Fruit fly (Drosophila melanogaster) whole organism, embryonic: Measurements from ENCODE around the gene nuf.

Experiments
- Antp ChIP-seq: fragments of 200-800 bp; sonication (Bioruptor generic); optimal IDR thresholded peaks from 3 replicates; lab custom pipeline; 2016; ENCODE audit warnings: missing biosample characterization, missing genetic modification characterization
- Atf3 ChIP-seq: fragments of 200-800 bp; sonication (Bioruptor generic); optimal IDR thresholded peaks from 3 replicates; lab custom pipeline; 2016; ENCODE audit warnings: missing biosample characterization, missing genetic modification characterization
- CG11695 ChIP-seq: fragments of 200-800 bp; sonication (Bioruptor generic); IDR thresholded peaks from 3 replicates; pipeline ENCODE4 v1.3.6; 2022; ENCODE audit warnings: missing biosample characterization, missing genetic modification characterization
- CG12155 ChIP-seq: fragments of 200-800 bp; sonication (Bioruptor generic); optimal IDR thresholded peaks from 3 replicates; lab custom pipeline; 2016; ENCODE audit warnings: missing biosample characterization, missing genetic modification characterization
- CG13123 ChIP-seq: fragments of 200-800 bp; sonication (Bioruptor generic); optimal IDR thresholded peaks from 2 replicates; lab custom pipeline; 2016; ENCODE audit warnings: missing biosample characterization, missing genetic modification characterization
- CG14014 ChIP-seq: fragments of 200-800 bp; sonication (Bioruptor generic); IDR thresholded peaks from 2 replicates; pipeline ENCODE4 v1.3.6; 2022; ENCODE audit warnings: missing biosample characterization, missing genetic modification characterization
- CG15011 ChIP-seq: fragments of 200-800 bp; sonication (Bioruptor generic); optimal IDR thresholded peaks from 3 replicates; lab custom pipeline; 2018; ENCODE audit warnings: missing biosample characterization, mild to moderate bottlenecking, missing genetic modification characterization
- CG15269 ChIP-seq: fragments of 200-800 bp; sonication (Bioruptor generic); optimal IDR thresholded peaks from 2 replicates; lab custom pipeline; 2018; ENCODE audit warnings: missing biosample characterization, mild to moderate bottlenecking, missing genetic modification characterization, moderate library complexity
- CG15479 ChIP-seq: fragments of 200-800 bp; sonication (Bioruptor generic); optimal IDR thresholded peaks from 3 replicates; lab custom pipeline; 2019; ENCODE audit warnings: missing biosample characterization, mild to moderate bottlenecking, missing genetic modification characterization, moderate library complexity
- CG1647 ChIP-seq: fragments of 200-800 bp; sonication (Bioruptor generic); optimal IDR thresholded peaks from 3 replicates; lab custom pipeline; 2016; ENCODE audit warnings: missing biosample characterization, missing genetic modification characterization
- CG17328 ChIP-seq: fragments of 200-800 bp; sonication (Bioruptor generic); IDR thresholded peaks from 2 replicates; pipeline ENCODE4 v1.3.6; 2022; ENCODE audit warnings: missing biosample characterization, missing genetic modification characterization
- CG17612 ChIP-seq: fragments of 200-800 bp; sonication (Bioruptor generic); IDR thresholded peaks from 2 replicates; pipeline ENCODE4 v1.3.6; 2022; ENCODE audit warnings: missing biosample characterization, missing genetic modification characterization
- CG30431 ChIP-seq: fragments of 200-800 bp; sonication (Bioruptor generic); optimal IDR thresholded peaks from 2 replicates; lab custom pipeline; 2017; ENCODE audit warnings: missing biosample characterization, missing genetic modification characterization
- CG3407 ChIP-seq: fragments of 200-800 bp; sonication (Bioruptor generic); optimal IDR thresholded peaks from 2 replicates; lab custom pipeline; 2018; ENCODE audit warnings: missing biosample characterization, mild to moderate bottlenecking, missing genetic modification characterization
- CG6254 ChIP-seq: fragments of 200-800 bp; sonication (Bioruptor generic); optimal IDR thresholded peaks from 3 replicates; lab custom pipeline; 2017; ENCODE audit warnings: mild to moderate bottlenecking, missing biosample characterization, missing genetic modification reagents, missing genetic modification characterization
- CG6791 ChIP-seq: fragments of 200-800 bp; sonication (Bioruptor generic); IDR thresholded peaks from 3 replicates; pipeline ENCODE4 v1.3.6; 2022; ENCODE audit warnings: missing biosample characterization, missing genetic modification characterization; ENCODE audit not compliant: partially characterized antibody
- CG6854 ChIP-seq: fragments of 200-800 bp; sonication (Bioruptor generic); optimal IDR thresholded peaks from 3 replicates; lab custom pipeline; 2017; ENCODE audit warnings: missing biosample characterization, mild to moderate bottlenecking, missing genetic modification characterization
- CG8290 ChIP-seq, 3 experiments: fragments of 200-800 bp; sonication (Bioruptor generic); optimal IDR thresholded peaks; 2 replicates each; lab custom pipeline; 2016 to 2019; ENCODE audit warnings: missing biosample characterization in 3 of 3, missing genetic modification characterization in 3 of 3, mild to moderate bottlenecking in 2 of 3, moderate library complexity in 1 of 3
- CoRest ChIP-seq: fragments of 200-800 bp; sonication (Bioruptor generic); optimal IDR thresholded peaks from 3 replicates; lab custom pipeline; 2018; ENCODE audit warnings: missing biosample characterization, mild to moderate bottlenecking, missing genetic modification characterization, moderate library complexity
- Doc2 ChIP-seq: fragments of 200-800 bp; sonication (Bioruptor generic); IDR thresholded peaks from 2 replicates; pipeline ENCODE4 v1.3.6; 2022; ENCODE audit warnings: missing biosample characterization, missing genetic modification characterization
- E2f1 ChIP-seq: fragments of 200-800 bp; sonication (Bioruptor generic); IDR thresholded peaks from 2 replicates; pipeline ENCODE4 v1.3.6; 2022; ENCODE audit warnings: missing biosample characterization, missing genetic modification characterization
- Ets65A ChIP-seq: fragments of 200-800 bp; sonication (Bioruptor generic); peaks from one replicate; lab custom pipeline; 2016; ENCODE audit warnings: missing biosample characterization, missing genetic modification characterization
- Fer1 ChIP-seq: fragments of 200-800 bp; sonication (Bioruptor generic); optimal IDR thresholded peaks from 2 replicates; lab custom pipeline; 2017; ENCODE audit warnings: missing biosample characterization, mild to moderate bottlenecking, missing genetic modification characterization
- Kr ChIP-seq: fragments of 200-800 bp; sonication (Bioruptor generic); optimal IDR thresholded peaks from 2 replicates; lab custom pipeline; 2017; ENCODE audit warnings: missing biosample characterization, mild to moderate bottlenecking, missing genetic modification characterization
- Optix ChIP-seq: fragments of 200-800 bp; sonication (Bioruptor generic); IDR thresholded peaks from 3 replicates; pipeline ENCODE4 v1.3.6; 2022; ENCODE audit warnings: missing biosample characterization, missing genetic modification characterization
- Ptx1 ChIP-seq: fragments of 200-800 bp; sonication (Bioruptor generic); IDR thresholded peaks from 2 replicates; pipeline ENCODE4 v1.3.6; 2022; ENCODE audit warnings: missing biosample characterization, missing genetic modification characterization
- Scr ChIP-seq: fragments of 200-800 bp; sonication (Bioruptor generic); IDR thresholded peaks from 2 replicates; pipeline ENCODE4 v1.3.6; 2022; ENCODE audit warnings: missing biosample characterization, missing genetic modification characterization; ENCODE audit not compliant: partially characterized antibody
- Xrp1 ChIP-seq: fragments of 200-800 bp; sonication (Bioruptor generic); IDR thresholded peaks from 2 replicates; pipeline ENCODE4 v1.3.6; 2022; ENCODE audit warnings: missing biosample characterization, missing genetic modification characterization
- ap ChIP-seq: fragments of 200-800 bp; sonication (Bioruptor generic); IDR thresholded peaks from 2 replicates; pipeline ENCODE4 v1.3.6; 2022; ENCODE audit warnings: missing biosample characterization, missing genetic modification characterization
- br ChIP-seq: fragments of >200 bp; optimal IDR thresholded peaks from 2 replicates; lab custom pipeline; 2017
- cad ChIP-seq: fragments of >200 bp; optimal IDR thresholded peaks from 2 replicates; lab custom pipeline; 2017; ENCODE audit warnings: missing biosample characterization, missing genetic modification characterization
- dimm ChIP-seq: fragments of 200-800 bp; sonication (Bioruptor generic); IDR thresholded peaks from 2 replicates; pipeline ENCODE4 v1.3.6; 2022; ENCODE audit warnings: missing biosample characterization, missing genetic modification characterization
- emc ChIP-seq: fragments of 200-800 bp; sonication (Bioruptor generic); optimal IDR thresholded peaks from 2 replicates; lab custom pipeline; 2016; ENCODE audit warnings: missing biosample characterization, missing genetic modification characterization
- en ChIP-seq: fragments of 200-800 bp; sonication (Bioruptor generic); optimal IDR thresholded peaks from 2 replicates; lab custom pipeline; 2016; ENCODE audit warnings: missing biosample characterization, missing genetic modification characterization
- eyg ChIP-seq: fragments of 200-800 bp; sonication (Bioruptor generic); optimal IDR thresholded peaks from 3 replicates; lab custom pipeline; 2016; ENCODE audit warnings: missing biosample characterization, missing genetic modification characterization
- fru ChIP-seq: fragments of >200 bp; optimal IDR thresholded peaks from 2 replicates; lab custom pipeline; 2017
- fu2 ChIP-seq: fragments of 200-800 bp; sonication (Bioruptor generic); optimal IDR thresholded peaks from 2 replicates; lab custom pipeline; 2016; ENCODE audit warnings: missing biosample characterization, missing genetic modification characterization
- h ChIP-seq: fragments of >200 bp; optimal IDR thresholded peaks from 2 replicates; lab custom pipeline; 2017
- hb ChIP-seq: fragments of 200-800 bp; sonication (Bioruptor generic); IDR thresholded peaks from 3 replicates; pipeline ENCODE4 v1.3.6; 2022; ENCODE audit warnings: missing biosample characterization, missing genetic modification characterization; ENCODE audit not compliant: partially characterized antibody
- hbn ChIP-seq: fragments of 200-800 bp; sonication (Bioruptor generic); IDR thresholded peaks from 2 replicates; pipeline ENCODE4 v1.3.6; 2022; ENCODE audit warnings: missing biosample characterization, missing genetic modification characterization; ENCODE audit not compliant: partially characterized antibody
- hkb ChIP-seq, 2 experiments: fragments of 200-800 bp in 1 of 2; fragments of >200 bp in 1 of 2; sonication (Bioruptor generic) in 1 of 2; IDR thresholded peaks in 1 of 2; optimal IDR thresholded peaks in 1 of 2; 2 replicates each; pipeline versions ENCODE4 v1.3.6 to Lab custom; 2017 to 2022; ENCODE audit warnings: missing biosample characterization in 1 of 2, missing genetic modification characterization in 1 of 2
- inv ChIP-seq: fragments of 200-800 bp; sonication (Bioruptor generic); IDR thresholded peaks from 2 replicates; pipeline ENCODE4 v1.3.6; 2022; ENCODE audit warnings: missing biosample characterization, missing genetic modification characterization; ENCODE audit not compliant: partially characterized antibody
- lab ChIP-seq: fragments of 200-800 bp; sonication (Bioruptor generic); optimal IDR thresholded peaks from 3 replicates; lab custom pipeline; 2017; ENCODE audit warnings: missing biosample characterization, missing genetic modification characterization, mild to moderate bottlenecking, moderate library complexity, missing genetic modification reagents
- seq ChIP-seq: fragments of 200-800 bp; sonication (Bioruptor generic); IDR thresholded peaks from 2 replicates; pipeline ENCODE4 v1.3.6; 2022; ENCODE audit warnings: missing biosample characterization, missing genetic modification characterization
- sisA ChIP-seq: fragments of 200-800 bp; sonication (Bioruptor generic); IDR thresholded peaks from 2 replicates; pipeline ENCODE4 v1.3.6; 2022; ENCODE audit warnings: missing biosample characterization, missing genetic modification characterization
- trh ChIP-seq: fragments of 200-800 bp; sonication (Bioruptor generic); optimal IDR thresholded peaks from 2 replicates; lab custom pipeline; 2016; ENCODE audit warnings: missing biosample characterization, missing genetic modification characterization
- z ChIP-seq: fragments of 200-800 bp; sonication (Bioruptor generic); IDR thresholded peaks from 3 replicates; pipeline ENCODE4 v1.3.6; 2022; ENCODE audit warnings: missing biosample characterization, missing genetic modification characterization
- zen2 ChIP-seq: fragments of 200-800 bp; sonication (Bioruptor generic); IDR thresholded peaks from 3 replicates; pipeline ENCODE4 v1.3.6; 2022; ENCODE audit warnings: missing biosample characterization, missing genetic modification characterization; ENCODE audit not compliant: partially characterized antibody
- zf30C ChIP-seq: fragments of 200-800 bp; sonication (Bioruptor generic); optimal IDR thresholded peaks from 3 replicates; lab custom pipeline; 2018; ENCODE audit warnings: missing biosample characterization, mild to moderate bottlenecking, missing genetic modification characterization

Gene nuf

DNA sequence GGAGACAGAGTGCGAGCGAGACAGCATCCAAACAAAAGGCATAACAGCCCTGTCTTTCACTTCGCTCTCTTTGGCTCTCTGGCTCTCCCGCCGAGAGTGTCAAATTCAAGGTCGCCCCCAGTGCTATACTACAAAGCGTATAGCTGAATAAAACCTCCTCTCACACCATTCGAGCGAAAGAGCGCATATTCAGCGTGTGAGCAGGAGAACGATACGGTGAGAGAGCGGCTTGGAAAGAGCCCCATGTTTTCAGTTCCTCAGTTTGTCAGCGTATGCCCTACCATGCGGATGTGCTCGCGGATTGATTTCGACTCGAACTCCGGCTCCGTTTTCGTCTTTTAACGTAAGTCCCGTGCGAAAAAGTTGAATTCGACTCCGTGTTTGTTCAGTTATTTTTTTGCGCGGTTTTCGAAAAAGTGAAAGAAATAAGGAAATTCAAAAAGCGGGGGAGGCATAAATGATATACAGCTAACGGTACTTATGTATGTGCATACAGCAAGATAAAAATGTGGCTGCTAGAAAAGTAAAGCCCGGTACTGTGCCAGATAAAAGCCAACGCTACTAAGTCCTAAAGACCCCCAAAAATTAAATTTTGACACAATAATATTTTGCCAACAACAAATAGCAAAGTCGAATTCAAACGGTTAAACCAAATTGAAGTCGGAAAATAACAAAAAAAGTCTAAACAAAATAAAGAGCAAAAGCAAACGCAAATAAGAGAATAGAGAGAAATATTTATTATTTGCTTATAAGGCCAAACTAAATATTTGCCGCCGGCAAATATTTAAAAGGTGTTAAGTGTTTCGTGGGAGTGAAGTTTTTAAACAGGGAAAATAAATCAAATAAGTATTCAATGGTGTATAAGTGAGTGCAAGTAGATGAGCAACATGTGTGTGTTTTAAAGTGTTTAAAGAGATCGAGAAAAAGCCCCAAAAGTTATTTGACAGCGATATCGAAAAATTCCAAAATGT lies 83.7 kb downstream of the nuf start, which contains the start of gene fz (continued):
- TF ChIP-seq fu2 (GFP tag; lab: Kevin White, UChicago) (no peak), hbn (GFP tag; lab: Robert Waterston, UW) (peak; percentile 41; the same call in 1 of the 2 replicates), fru (lab: Kevin White, UChicago) (no peak), ap (0 out of 2 replicates have a peak, but pooled peaks have one; percentile 8), seq (peak; percentile 53; the same call in 1 of the 2 replicates), CG8290 (GFP tag; optimal IDR thresholded peaks at IDR 0.05; lab: Kevin White, UChicago) (no peak), CG8290 (tag; optimal IDR thresholded peaks at IDR 0.05; lab: Kevin White, UChicago) (peak; percentile 10 to 53), h (lab: Kevin White, UChicago) (no peak), emc (no peak), Antp (GFP tag; lab: Kevin White, UChicago) (no peak), Ets65A (GFP tag; lab: Kevin White, UChicago) (no peak), CG30431 (no peak), Kr (GFP tag; lab: Kevin White, UChicago) (no peak), Xrp1 (peak; percentile 13; the same call in 1 of the 2 replicates), zf30C (GFP tag; lab: Kevin White, UChicago) (no peak), eyg (no peak), Atf3 (GFP tag; lab: Kevin White, UChicago) (no peak), en (GFP tag; lab: Kevin White, UChicago) (no peak), CoRest (tag; lab: Kevin White, UChicago) (peak; percentile 35), CG17328 (GFP tag; lab: Robert Waterston, UW) (peak; percentile 40; the same call in 1 of the 2 replicates), trh (GFP tag; lab: Kevin White, UChicago) (no peak), hkb (optimal IDR thresholded peaks at IDR 0.05; lab: Kevin White, UChicago) (no peak), hkb (GFP tag; IDR thresholded peaks at IDR 0.05; lab: Robert Waterston, UW) (no peak), Doc2 (no peak), CG3407 (GFP tag; lab: Kevin White, UChicago) (no peak), CG12155 (GFP tag; lab: Kevin White, UChicago) (no peak), CG17612 (GFP tag; lab: Robert Waterston, UW) (no peak), CG1647 (no peak), CG15269 (tag; lab: Kevin White, UChicago) (no peak), zen2 (GFP tag; lab: Robert Waterston, UW) (peak; percentile 91), sisA (GFP tag; lab: Robert Waterston, UW) (no peak), Optix (GFP tag; lab: Robert Waterston, UW) (peak; percentile 25; the same call in 1 of the 3 replicates), CG15011 (GFP tag; lab: Kevin White, UChicago) (peak; percentile 9), lab (GFP tag; lab: Kevin White, UChicago) (peak; percentile 53), z (GFP tag; lab: Robert Waterston, UW) (peak; percentile 72; the same call in 2 of the 3 replicates), CG14014 (GFP tag; lab: Robert Waterston, UW) (peak; percentile 6; the same call in 1 of the 2 replicates), CG6791 (GFP tag; lab: Robert Waterston, UW) (peak; percentile 53; the same call in 2 of the 3 replicates), CG13123 (no peak), hb (GFP tag; lab: Robert Waterston, UW) (no peak), E2f1 (GFP tag; lab: Robert Waterston, UW) (no peak), CG15479 (GFP tag; lab: Kevin White, UChicago) (no peak), dimm (no peak), CG11695 (GFP tag; lab: Robert Waterston, UW) (0 out of 3 replicates have a peak, but pooled peaks have one; percentile 28), CG6254 (GFP tag; lab: Kevin White, UChicago) (peak; percentile 54), inv (GFP tag; lab: Robert Waterston, UW) (peak; percentile 33; the same call in 1 of the 2 replicates), Scr (no peak; the same call in none of the 2 replicates), CG6854 (GFP tag; lab: Kevin White, UChicago) (no peak), Fer1 (GFP tag; lab: Kevin White, UChicago) (no peak), Ptx1 (GFP tag; lab: Robert Waterston, UW) (no peak), br (no peak), cad (GFP tag; lab: Kevin White, UChicago) (peak; percentile 31)
